Worm (Caenorhabditis elegans) whole organism, L2 larva: ENCODE measurements around the gene F35E8.13.

Experiments used
- R02D3.7 ChIP-seq: fragments of 150-350 bp; optimal IDR thresholded peaks from 2 replicates; lab custom pipeline; 2014; ENCODE audit warnings: missing biosample characterization, missing genetic modification characterization
- aly-2 ChIP-seq: fragments of 150-350 bp; optimal IDR thresholded peaks from 2 replicates; lab custom pipeline; 2014; ENCODE audit warnings: missing biosample characterization, missing genetic modification characterization
- elt-3 ChIP-seq: sonication (generic microtip); optimal IDR thresholded peaks from 2 replicates; lab custom pipeline; 2017; ENCODE audit warnings: missing biosample characterization, missing genetic modification characterization
- lin-39 ChIP-seq: fragments of 150-350 bp; optimal IDR thresholded peaks from 2 replicates; lab custom pipeline; 2014; ENCODE audit warnings: missing biosample characterization, missing genetic modification reagents, missing genetic modification characterization
- mdl-1 ChIP-seq, 2 experiments: fragments of 150-350 bp in 1 of 2; sonication (generic microtip) in 1 of 2; optimal IDR thresholded peaks; 2 replicates each; lab custom pipeline; 2017; ENCODE audit warnings: missing biosample characterization in 2 of 2, missing genetic modification characterization in 2 of 2
- nhr-11 ChIP-seq: fragments of 150-350 bp; optimal IDR thresholded peaks from 2 replicates; lab custom pipeline; 2014; ENCODE audit warnings: missing biosample characterization, missing genetic modification characterization
- nhr-21 ChIP-seq: fragments of 150-350 bp; optimal IDR thresholded peaks from 2 replicates; lab custom pipeline; 2014; ENCODE audit warnings: missing biosample characterization, missing genetic modification characterization
- nhr-77 ChIP-seq: fragments of 150-350 bp; optimal IDR thresholded peaks from 2 replicates; lab custom pipeline; 2014; ENCODE audit warnings: missing biosample characterization, missing genetic modification characterization
- ztf-4 ChIP-seq: fragments of 150-350 bp; optimal IDR thresholded peaks from 2 replicates; lab custom pipeline; 2014; ENCODE audit warnings: missing biosample characterization, missing genetic modification characterization

ce11 chrV:15911848-15912247 lies 11.2 kb upstream of the F35E8.13 start, which contains the start of gene F35E8.6:
- TF ChIP-seq nhr-11 (tag; lab: Kevin White, UChicago) (no peak), mdl-1 (tag; optimal IDR thresholded peaks at IDR 0.05; lab: Kevin White, UChicago) (no peak), aly-2 (tag; lab: Kevin White, UChicago) (no peak), nhr-77 (tag; lab: Kevin White, UChicago) (no peak), elt-3 (tag; lab: Kevin White, UChicago) (no peak), lin-39 (tag; lab: Kevin White, UChicago) (no peak), nhr-21 (tag; lab: Kevin White, UChicago) (no peak), ztf-4 (tag; lab: Kevin White, UChicago) (no peak), R02D3.7 (tag; lab: Kevin White, UChicago) (no peak)
